Worm (Caenorhabditis elegans): Measurements from ENCODE around the gene F09F9.2.

Gene F09F9.2

DNA sequence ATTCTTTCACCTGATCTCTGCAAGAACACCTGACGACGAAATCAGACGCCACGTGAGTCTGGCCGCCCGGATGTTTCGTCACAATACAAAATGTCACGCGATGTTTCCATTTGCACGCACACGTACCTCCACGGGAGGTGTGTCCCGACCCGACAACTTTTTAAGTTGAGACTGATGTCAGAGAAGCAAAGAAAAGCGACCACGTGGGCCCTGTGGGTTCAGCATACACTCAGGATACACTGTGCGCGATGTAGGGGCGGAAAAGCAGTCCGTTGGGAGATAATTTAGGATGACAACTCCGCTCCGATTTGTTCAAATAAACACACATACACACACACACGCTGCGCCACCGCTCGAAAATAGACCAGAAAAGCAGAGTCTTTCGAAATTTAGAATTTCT is 31.0 kb upstream of the F09F9.2 start:
- TF ChIP-seq B0261.1 (tag; optimal IDR thresholded peaks at IDR 0.05) (no peak), egl-44 (GFP tag; IDR thresholded peaks at IDR 0.05) (peak; percentile 68; the same call in 1 of the 2 replicates), C06A6.2 (GFP tag; conservative IDR thresholded peaks at IDR 0.05) (peak; percentile 79), ztf-25 (GFP tag; IDR thresholded peaks at IDR 0.05) (no peak), T07F8.4 (tag; optimal IDR thresholded peaks at IDR 0.05) (no peak), lin-40 (tag; optimal IDR thresholded peaks at IDR 0.05) (peak; percentile 41), ceh-58 (GFP tag; IDR thresholded peaks at IDR 0.05) (no peak), nfya-2 (GFP tag; IDR thresholded peaks at IDR 0.05) (no peak), dox-1 (GFP tag; IDR thresholded peaks at IDR 0.05) (peak; percentile 71), gei-17 (GFP tag; optimal IDR thresholded peaks at IDR 0.05) (peak; percentile 52), B0336.3 (GFP tag; IDR thresholded peaks at IDR 0.05) (peak; percentile 82), hlh-26 (GFP tag; conservative IDR thresholded peaks at IDR 0.05) (no peak), Y95B8A.8 (GFP tag; IDR thresholded peaks at IDR 0.05) (no peak), F57A8.1 (GFP tag; optimal IDR thresholded peaks at IDR 0.05) (no peak), tbx-9 (tag; optimal IDR thresholded peaks at IDR 0.05; ENCODE audit: borderline replicate concordance) (no peak), nhr-80 (tag; optimal IDR thresholded peaks at IDR 0.05) (peak; percentile 52), snpc-3.4 (tag; optimal IDR thresholded peaks at IDR 0.05) (no peak), ceh-40 (GFP tag; IDR thresholded peaks at IDR 0.05) (no peak), lin-54 (GFP tag; optimal IDR thresholded peaks at IDR 0.05) (peak; percentile 32), ztf-28 (GFP tag; IDR thresholded peaks at IDR 0.05) (no peak), efl-1 (GFP tag; optimal IDR thresholded peaks at IDR 0.05) (no peak), K12H6.12 (tag; optimal IDR thresholded peaks at IDR 0.05) (peak; percentile 66), hrde-1 (tag; optimal IDR thresholded peaks at IDR 0.05; ENCODE audit: borderline replicate concordance) (no peak), nhr-27 (tag; optimal IDR thresholded peaks at IDR 0.05) (no peak), mel-28 (tag; optimal IDR thresholded peaks at IDR 0.05; ENCODE audit: borderline replicate concordance) (peak; percentile 1), attf-6 (GFP tag; IDR thresholded peaks at IDR 0.05) (no peak), Y79H2A.3 (GFP tag; conservative IDR thresholded peaks at IDR 0.05) (no peak), ztf-3 (GFP tag; optimal IDR thresholded peaks at IDR 0.05) (no peak), nfyb-1 (GFP tag; IDR thresholded peaks at IDR 0.05) (peak; percentile 81), hlh-12 (tag; optimal IDR thresholded peaks at IDR 0.05) (no peak), ceh-100 (GFP tag; IDR thresholded peaks at IDR 0.05) (no peak), lir-1 (GFP tag; conservative IDR thresholded peaks at IDR 0.05) (no peak), dpl-1 (GFP tag; optimal IDR thresholded peaks at IDR 0.05) (no peak), ceh-27 (GFP tag; optimal IDR thresholded peaks at IDR 0.05) (peak; percentile 47), atf-7 (tag; optimal IDR thresholded peaks at IDR 0.05) (peak; percentile 64), F49E8.2 (tag; optimal IDR thresholded peaks at IDR 0.05; ENCODE audit: insufficient read depth) (no peak), fkh-3 (tag; optimal IDR thresholded peaks at IDR 0.05) (no peak), Y53F4B.3 (GFP tag; IDR thresholded peaks at IDR 0.05) (no peak), Y53G8AR.9 (GFP tag; conservative IDR thresholded peaks at IDR 0.05) (peak; percentile 42; the same call in 1 of the 2 replicates), B0035.1 (tag; optimal IDR thresholded peaks at IDR 0.05) (no peak), snpc-1.3 (tag; optimal IDR thresholded peaks at IDR 0.05; ENCODE audit: insufficient read depth) (no peak), lag-1 (GFP tag; IDR thresholded peaks at IDR 0.05) (no peak), tbp1 (GFP tag; optimal IDR thresholded peaks at IDR 0.05) (peak; percentile 56), xnd-1 (tag; optimal IDR thresholded peaks at IDR 0.05) (no peak), ets-4 (GFP tag; optimal IDR thresholded peaks at IDR 0.05) (peak; percentile 38), ceh-79 (tag; optimal IDR thresholded peaks at IDR 0.05) (no peak), C17E4.6 (GFP tag; IDR thresholded peaks at IDR 0.05) (no peak), die-1 (tag; optimal IDR thresholded peaks at IDR 0.05) (peak; percentile 17), F23B12.7 (tag; optimal IDR thresholded peaks at IDR 0.05; ENCODE audit: insufficient read depth) (no peak)
